Worm (Caenorhabditis elegans) whole organism, L2 larva: ENCODE data around the gene clec-75.
"Not testable (repeated sequence)": the region's sequence is repeated elsewhere in the genome, so short reads cannot be mapped to it uniquely, and the experiment has no call there.

ENCODE experiments used
- R02D3.7 ChIP-seq: fragments of 150-350 bp; optimal IDR thresholded peaks from 2 replicates; lab custom pipeline; 2014; ENCODE audit warnings: missing biosample characterization, missing genetic modification characterization
- Y55F3AM.14 ChIP-seq: fragments of 200-800 bp; sonication (Bioruptor generic); optimal IDR thresholded peaks from 2 replicates; lab custom pipeline; 2018; ENCODE audit warnings: mild to moderate bottlenecking, missing genetic modification characterization, missing compliant biosample characterization
- ZK546.5 ChIP-seq: sonication (generic microtip); optimal IDR thresholded peaks from 2 replicates; lab custom pipeline; 2017; ENCODE audit warnings: missing biosample characterization, missing genetic modification characterization
- aly-2 ChIP-seq: fragments of 150-350 bp; optimal IDR thresholded peaks from 2 replicates; lab custom pipeline; 2014; ENCODE audit warnings: missing biosample characterization, missing genetic modification characterization
- ama-1 ChIP-seq: fragments of 150-350 bp; optimal IDR thresholded peaks from 2 replicates; lab custom pipeline; 2018; ENCODE audit warnings: inconsistent platforms
- blmp-1 ChIP-seq: sonication (generic microtip); optimal IDR thresholded peaks from 2 replicates; lab custom pipeline; 2017; ENCODE audit warnings: missing genetic modification characterization, mild to moderate bottlenecking, missing compliant biosample characterization, antibody characterized with exemption, moderate library complexity; ENCODE audit not compliant: insufficient read depth
- crh-2 ChIP-seq: sonication (generic microtip); optimal IDR thresholded peaks from 2 replicates; lab custom pipeline; 2017; ENCODE audit warnings: missing biosample characterization, missing genetic modification characterization
- egl-27 ChIP-seq: sonication (generic microtip); optimal IDR thresholded peaks from 3 replicates; lab custom pipeline; 2017; ENCODE audit warnings: missing biosample characterization, missing genetic modification reagents, missing genetic modification characterization
- elt-1 ChIP-seq: fragments of 150-350 bp; optimal IDR thresholded peaks from 2 replicates; lab custom pipeline; 2014; ENCODE audit warnings: missing biosample characterization, missing genetic modification characterization
- elt-3 ChIP-seq: sonication (generic microtip); optimal IDR thresholded peaks from 2 replicates; lab custom pipeline; 2017; ENCODE audit warnings: missing biosample characterization, missing genetic modification characterization
- fos-1 ChIP-seq: fragments of 150-350 bp; optimal IDR thresholded peaks from 2 replicates; lab custom pipeline; 2014; ENCODE audit warnings: missing biosample characterization, missing genetic modification characterization
- gmeb-1 ChIP-seq: fragments of 150-350 bp; optimal IDR thresholded peaks from 2 replicates; lab custom pipeline; 2014; ENCODE audit warnings: missing biosample characterization, missing genetic modification characterization
- lin-11 ChIP-seq: fragments of 150-350 bp; sonication (generic microtip); optimal IDR thresholded peaks from 2 replicates; lab custom pipeline; 2014; ENCODE audit warnings: missing biosample characterization, missing genetic modification characterization, inconsistent platforms, mixed read lengths
- lsy-2 ChIP-seq, 2 experiments: fragments of 150-350 bp in 1 of 2; sonication (generic microtip) in 1 of 2; optimal IDR thresholded peaks; 2 replicates each; lab custom pipeline; 2014 to 2017; ENCODE audit warnings: missing biosample characterization in 2 of 2, missing genetic modification characterization in 2 of 2
- mab-5 ChIP-seq: fragments of 150-350 bp; optimal IDR thresholded peaks from 2 replicates; lab custom pipeline; 2014; ENCODE audit warnings: missing biosample characterization, missing genetic modification characterization
- mbf-1 ChIP-seq: sonication (generic microtip); optimal IDR thresholded peaks from 2 replicates; lab custom pipeline; 2017; ENCODE audit warnings: missing biosample characterization, missing genetic modification characterization
- mdl-1 ChIP-seq, 2 experiments: fragments of 150-350 bp in 1 of 2; sonication (generic microtip) in 1 of 2; optimal IDR thresholded peaks; 2 replicates each; lab custom pipeline; 2017; ENCODE audit warnings: missing biosample characterization in 2 of 2, missing genetic modification characterization in 2 of 2
- nhr-21 ChIP-seq: fragments of 150-350 bp; optimal IDR thresholded peaks from 2 replicates; lab custom pipeline; 2014; ENCODE audit warnings: missing biosample characterization, missing genetic modification characterization
- nhr-23 ChIP-seq: fragments of 150-350 bp; optimal IDR thresholded peaks from 2 replicates; lab custom pipeline; 2014; ENCODE audit warnings: missing biosample characterization, missing genetic modification reagents, missing genetic modification characterization
- nhr-6 ChIP-seq: fragments of 150-350 bp; optimal IDR thresholded peaks from 2 replicates; lab custom pipeline; 2014; ENCODE audit warnings: missing biosample characterization, missing genetic modification characterization
- peb-1 ChIP-seq: fragments of 150-350 bp; optimal IDR thresholded peaks from 2 replicates; lab custom pipeline; 2014; ENCODE audit warnings: missing biosample characterization, missing genetic modification characterization
- sem-4 ChIP-seq: fragments of 150-350 bp; optimal IDR thresholded peaks from 2 replicates; lab custom pipeline; 2014; ENCODE audit warnings: missing biosample characterization, missing genetic modification reagents, missing genetic modification characterization
- skn-1 ChIP-seq: sonication (generic microtip); optimal IDR thresholded peaks from 2 replicates; lab custom pipeline; 2017; ENCODE audit warnings: missing biosample characterization, missing genetic modification characterization
- sma-9 ChIP-seq, 2 experiments: fragments of 150-350 bp in 1 of 2; sonication (generic microtip) in 1 of 2; optimal IDR thresholded peaks; 2 replicates each; lab custom pipeline; 2014 to 2016; ENCODE audit warnings: missing genetic modification characterization in 2 of 2, mild to moderate bottlenecking in 1 of 2, missing biosample characterization in 1 of 2, missing compliant biosample characterization in 1 of 2, missing genetic modification reagents in 1 of 2, moderate library complexity in 1 of 2
- snpc-4 ChIP-seq: fragments of 150-350 bp; optimal IDR thresholded peaks from 2 replicates; lab custom pipeline; 2014; ENCODE audit warnings: missing biosample characterization, missing genetic modification characterization
- unc-39 ChIP-seq: fragments of 150-350 bp; optimal IDR thresholded peaks from 2 replicates; lab custom pipeline; 2014; ENCODE audit warnings: missing biosample characterization, missing genetic modification characterization
- unc-55 ChIP-seq: fragments of 150-350 bp; sonication (generic microtip); optimal IDR thresholded peaks from 3 replicates; lab custom pipeline; 2014; ENCODE audit warnings: missing biosample characterization, missing genetic modification reagents, missing genetic modification characterization
- unc-62 ChIP-seq: fragments of 150-350 bp; optimal IDR thresholded peaks from 2 replicates; lab custom pipeline; 2014; ENCODE audit warnings: missing biosample characterization, missing genetic modification reagents, missing genetic modification characterization
- zag-1 ChIP-seq: fragments of 150-350 bp; optimal IDR thresholded peaks from 2 replicates; lab custom pipeline; 2014; ENCODE audit warnings: missing biosample characterization, missing genetic modification characterization
- ztf-11 ChIP-seq: sonication (generic microtip); optimal IDR thresholded peaks from 2 replicates; lab custom pipeline; 2017; ENCODE audit warnings: missing biosample characterization, missing genetic modification characterization

The clec-75 gene

ce11 chrIV:3932408-3932807 is 28.1 kb upstream of the clec-75 start, which contains the start of gene clec-70:
Gene clec-70 (plus strand): TSS chrIV:3932708.
- TF ChIP-seq nhr-23, mab-5, egl-27 (tag; lab: Kevin White, UChicago): not testable (repeated sequence)
- TF ChIP-seq, all 48 proteins: peak for 0; not testable (repeated sequence) for 48

DNA sequence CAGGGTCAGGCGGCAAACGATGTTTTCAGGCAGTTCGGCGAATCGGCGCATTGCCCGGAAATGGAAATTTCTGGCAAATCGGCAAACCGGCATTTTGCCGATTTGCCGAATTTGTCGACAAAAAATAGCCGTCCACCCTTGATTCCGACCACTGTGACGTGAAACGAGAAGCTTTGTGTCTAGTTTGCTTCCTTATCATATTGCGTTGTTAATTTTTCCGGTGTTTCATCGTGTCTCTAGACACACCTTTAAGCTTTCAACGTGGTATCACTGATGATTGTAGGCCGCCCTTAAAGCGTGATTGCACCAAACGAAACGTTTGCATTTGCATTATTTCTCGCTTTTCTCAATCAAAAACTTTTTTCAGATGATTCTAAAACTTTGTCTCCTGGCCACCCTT is 23.4 kb upstream of the clec-75 start, which contains the start of gene clec-71:
clec-71 (plus strand) TSS at position 362 of the 400 bp plus-strand sequence.
- TF ChIP-seq elt-1 (tag; lab: Kevin White, UChicago) (no peak), nhr-21 (no peak), R02D3.7 (no peak), unc-55 (no peak), lin-11 (tag; lab: Kevin White, UChicago) (no peak), nhr-23 (tag; lab: Kevin White, UChicago) (no peak), Y55F3AM.14 (GFP tag; lab: Kevin White, UChicago) (no peak)

ce11 chrIV:3941658-3942328 is 18.7 kb upstream of the clec-75 start, which contains the start of gene clec-174:
Gene clec-174 (minus strand): TSS chrIV:3941708.
- TF ChIP-seq nhr-6 (tag; lab: Kevin White, UChicago), result no peak
- no peak for TF ChIP-seq crh-2 (tag; lab: Kevin White, UChicago)
- no peak for TF ChIP-seq nhr-23 (tag; lab: Kevin White, UChicago)
- no peak for TF ChIP-seq unc-39
- no peak for TF ChIP-seq lin-11 (tag; lab: Kevin White, UChicago)
- TF ChIP-seq egl-27 (tag; lab: Kevin White, UChicago), result no peak
- no peak for TF ChIP-seq mdl-1 (tag; optimal IDR thresholded peaks at IDR 0.05; lab: Kevin White, UChicago)
- no peak for TF ChIP-seq elt-3 (tag; lab: Kevin White, UChicago)
- no peak for TF ChIP-seq aly-2 (tag; lab: Kevin White, UChicago)
- TF ChIP-seq zag-1 (tag; lab: Kevin White, UChicago), result no peak
- no peak for TF ChIP-seq nhr-21
- no peak for TF ChIP-seq sem-4
- TF ChIP-seq mbf-1 (tag; lab: Kevin White, UChicago), result no peak
- TF ChIP-seq snpc-4 (tag; lab: Kevin White, UChicago), result no peak
- no peak for TF ChIP-seq ZK546.5 (tag; lab: Kevin White, UChicago)
- no peak for TF ChIP-seq sma-9 (GFP tag; optimal IDR thresholded peaks at IDR 0.05; lab: Kevin White, UChicago)
- TF ChIP-seq sma-9 (tag; optimal IDR thresholded peaks at IDR 0.05; lab: Kevin White, UChicago), result no peak
- no peak for TF ChIP-seq ztf-11
- TF ChIP-seq ama-1 (lab: Kevin White, UChicago), result no peak
- no peak for TF ChIP-seq unc-62 (GFP tag; lab: Kevin White, UChicago)
- TF ChIP-seq, all 48 proteins: peak for 0

- TF ChIP-seq R02D3.7 (no peak), Y55F3AM.14 (GFP tag; lab: Kevin White, UChicago) (no peak), zag-1 (tag; lab: Kevin White, UChicago) (no peak), lsy-2 (tag; optimal IDR thresholded peaks at IDR 0.05; lab: Kevin White, UChicago) (no peak), lin-11 (tag; lab: Kevin White, UChicago) (no peak), blmp-1 (tag; lab: Kevin White, UChicago) (no peak), sma-9 (GFP tag; optimal IDR thresholded peaks at IDR 0.05; lab: Kevin White, UChicago) (no peak), sma-9 (tag; optimal IDR thresholded peaks at IDR 0.05; lab: Kevin White, UChicago) (no peak), peb-1 (tag; lab: Kevin White, UChicago) (no peak)
These were observed 17.5 kb upstream of the clec-75 start, which contains the start of gene Y46C8AL.11 for ce11 chrIV:3943003-3943402. Gene Y46C8AL.11 (plus strand): TSS chrIV:3943303.

- TF ChIP-seq skn-1 (peak; percentile 11), crh-2 (tag; lab: Kevin White, UChicago) (peak; percentile 18), snpc-4 (tag; lab: Kevin White, UChicago) (no peak), fos-1 (tag; lab: Kevin White, UChicago) (peak; percentile 98), gmeb-1 (tag; lab: Kevin White, UChicago) (peak; percentile 5), sma-9 (GFP tag; optimal IDR thresholded peaks at IDR 0.05; lab: Kevin White, UChicago) (peak; percentile 50), sma-9 (tag; optimal IDR thresholded peaks at IDR 0.05; lab: Kevin White, UChicago) (no peak)
- TF ChIP-seq, all 48 proteins: peak for 5
These were observed 16.1 kb upstream of the clec-75 start, which contains the start of gene clec-72 for ce11 chrIV:3944459-3944858. Gene clec-72 (plus strand): TSS chrIV:3944816.
